Fruit fly (Drosophila melanogaster): ENCODE measurements around the gene okr.

okr gene

DNA sequence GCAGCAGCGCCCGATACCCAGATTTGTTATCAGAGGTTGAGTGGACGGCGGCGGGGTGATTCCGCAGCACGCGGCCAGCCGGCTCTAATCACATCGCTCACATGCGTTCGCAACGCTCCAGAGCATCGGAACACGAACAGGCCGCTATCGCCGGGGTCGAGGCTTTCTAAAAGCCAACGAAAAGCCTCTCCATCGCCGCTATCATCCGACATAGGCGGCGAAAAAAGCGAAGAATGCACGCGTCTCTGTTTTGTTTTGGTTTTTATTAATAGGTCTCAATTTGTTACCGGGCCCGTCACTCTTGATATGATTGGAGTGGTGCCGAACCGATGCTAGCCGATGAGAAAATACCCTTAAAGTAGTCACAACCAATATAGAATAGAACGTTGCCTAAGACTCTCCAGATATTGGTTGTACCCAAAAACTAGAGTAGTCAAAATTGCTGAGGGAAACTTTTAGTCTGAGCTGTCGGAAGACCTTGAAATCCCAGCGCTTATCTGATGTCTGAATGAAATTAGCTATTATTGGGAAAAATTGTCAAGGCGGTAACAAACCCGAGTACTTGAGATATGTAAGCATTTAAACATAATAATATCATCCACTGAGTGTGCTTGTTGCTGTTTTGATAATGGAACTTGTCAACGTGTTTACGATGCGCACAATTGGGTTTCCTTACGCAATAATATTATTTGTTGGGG, 49.5 kb upstream of the okr start, which contains the start of gene CG17261 (continued):
- TF ChIP-seq ERR (GFP tag; optimal IDR thresholded peaks at IDR 0.05) = peak; percentile 49
- TF ChIP-seq Deaf1 (tag; optimal IDR thresholded peaks at IDR 0.05) = peak; percentile 70
- TF ChIP-seq fd102C (GFP tag; optimal IDR thresholded peaks at IDR 0.05) = no peak
- TF ChIP-seq ap (GFP tag; IDR thresholded peaks at IDR 0.05) = no peak
- no peak for TF ChIP-seq CG3726 (GFP tag; IDR thresholded peaks at IDR 0.05)
- peak; percentile 4 for TF ChIP-seq CG13424 (tag; optimal IDR thresholded peaks at IDR 0.05)
- 0 out of 2 replicates have a peak, but pooled peaks have one; percentile 18 for TF ChIP-seq ssp (GFP tag; IDR thresholded peaks at IDR 0.05)
- no peak for TF ChIP-seq CG1647 (GFP tag; optimal IDR thresholded peaks at IDR 0.05)
- TF ChIP-seq CG17612 (GFP tag; IDR thresholded peaks at IDR 0.05) = no peak
- no peak for TF ChIP-seq CG12744 (GFP tag; optimal IDR thresholded peaks at IDR 0.05)
- TF ChIP-seq CG12769 (tag; optimal IDR thresholded peaks at IDR 0.05) = peak; percentile 70
- peak; percentile 44 for TF ChIP-seq Fer3 (tag; optimal IDR thresholded peaks at IDR 0.05)
- no peak for TF ChIP-seq CG6765 (GFP tag; optimal IDR thresholded peaks at IDR 0.05)
- TF ChIP-seq sna (GFP tag; IDR thresholded peaks at IDR 0.05; ENCODE audit: partially characterized antibody) = no peak
- no peak for TF ChIP-seq CG7271 (tag; optimal IDR thresholded peaks at IDR 0.05)
- no peak for TF ChIP-seq ac (GFP tag; optimal IDR thresholded peaks at IDR 0.05)
- no peak for TF ChIP-seq lbe (GFP tag; optimal IDR thresholded peaks at IDR 0.05)
- TF ChIP-seq CG9609 (GFP tag; optimal IDR thresholded peaks at IDR 0.05) = peak; percentile 22
- TF ChIP-seq CG18262 (tag; optimal IDR thresholded peaks at IDR 0.05) = peak; percentile 4
- TF ChIP-seq bowl (GFP tag; IDR thresholded peaks at IDR 0.05) = 0 out of 2 replicates have a peak, but pooled peaks have one; percentile 15
- no peak for TF ChIP-seq CG2712 (tag; optimal IDR thresholded peaks at IDR 0.05)
- TF ChIP-seq Nf-YB (GFP tag; optimal IDR thresholded peaks at IDR 0.05) = no peak
- peak; percentile 2 for TF ChIP-seq en (GFP tag; optimal IDR thresholded peaks at IDR 0.05)
- TF ChIP-seq Bteb2 (GFP tag; optimal IDR thresholded peaks at IDR 0.05) = peak; percentile 5
- no peak for TF ChIP-seq fd3F (GFP tag; optimal IDR thresholded peaks at IDR 0.05)
- TF ChIP-seq H2.0 (GFP tag; IDR thresholded peaks at IDR 0.05) = 0 out of 2 replicates have a peak, but pooled peaks have one; percentile 14
- TF ChIP-seq HLHmδ (GFP tag; optimal IDR thresholded peaks at IDR 0.05) = no peak
- no peak for TF ChIP-seq Optix (GFP tag; IDR thresholded peaks at IDR 0.05)
- TF ChIP-seq Hsf (GFP tag; optimal IDR thresholded peaks at IDR 0.05) = peak; percentile 6
- no peak for TF ChIP-seq NK7.1 (GFP tag; optimal IDR thresholded peaks at IDR 0.05)
- TF ChIP-seq otp (GFP tag; IDR thresholded peaks at IDR 0.05) = 0 out of 3 replicates have a peak, but pooled peaks have one; percentile 33
- peak; percentile 38 for TF ChIP-seq CG11504 (tag; optimal IDR thresholded peaks at IDR 0.05)
- peak; percentile 23 for TF ChIP-seq CG12071 (GFP tag; optimal IDR thresholded peaks at IDR 0.05)
- peak; percentile 37 for TF ChIP-seq tin (GFP tag; optimal IDR thresholded peaks at IDR 0.05)
- TF ChIP-seq CG17912 (GFP tag; optimal IDR thresholded peaks at IDR 0.05) = no peak
- TF ChIP-seq CG18599 (GFP tag; optimal IDR thresholded peaks at IDR 0.05) = peak; percentile 84
- 0 out of 2 replicates have a peak, but pooled peaks have one; percentile 12 for TF ChIP-seq CG31441 (GFP tag; IDR thresholded peaks at IDR 0.05)
- TF ChIP-seq Doc3 (GFP tag; IDR thresholded peaks at IDR 0.05; ENCODE audit: partially characterized antibody) = no peak
- peak; percentile 50 for TF ChIP-seq CG8924 (tag; optimal IDR thresholded peaks at IDR 0.05)
- TF ChIP-seq Fer1 (GFP tag; optimal IDR thresholded peaks at IDR 0.05) = peak; percentile 68
- TF ChIP-seq HLH54F (GFP tag; optimal IDR thresholded peaks at IDR 0.05) = peak; percentile 37
- no peak for TF ChIP-seq dmrt11E (tag; optimal IDR thresholded peaks at IDR 0.05)
- peak; percentile 89 for TF ChIP-seq row (GFP tag; IDR thresholded peaks at IDR 0.05)
- no peak for TF ChIP-seq Dref (GFP tag; IDR thresholded peaks at IDR 0.05)
- no peak for TF ChIP-seq ase (GFP tag; IDR thresholded peaks at IDR 0.05)
- peak; percentile 25 for TF ChIP-seq Chrac-16 (GFP tag; optimal IDR thresholded peaks at IDR 0.05)
- no peak for TF ChIP-seq ewg (GFP tag; optimal IDR thresholded peaks at IDR 0.05)
- TF ChIP-seq Mrtf (GFP tag; IDR thresholded peaks at IDR 0.05) = no peak
- TF ChIP-seq Oli (tag; optimal IDR thresholded peaks at IDR 0.05) = no peak
- peak; percentile 49; the same call in 1 of the 2 replicates for TF ChIP-seq rib (GFP tag; IDR thresholded peaks at IDR 0.05)
